Worm (Caenorhabditis elegans) whole organism, L3 larva: Measurements from ENCODE around the gene F25B3.5.

ENCODE experiments used
- R02D3.7 ChIP-seq: fragments of 150-350 bp; optimal IDR thresholded peaks from 2 replicates; lab custom pipeline; 2014; ENCODE audit warnings: missing biosample characterization, missing genetic modification characterization
- ZK546.5 ChIP-seq: sonication (generic microtip); optimal IDR thresholded peaks from 2 replicates; lab custom pipeline; 2017; ENCODE audit warnings: missing biosample characterization, missing genetic modification characterization
- ama-1 ChIP-seq: fragments of 150-350 bp; optimal IDR thresholded peaks from 2 replicates; lab custom pipeline; 2018
- ceh-28 ChIP-seq: fragments of 150-350 bp; optimal IDR thresholded peaks from 2 replicates; lab custom pipeline; 2014; ENCODE audit warnings: missing biosample characterization, missing genetic modification reagents, missing genetic modification characterization
- ceh-82 ChIP-seq: fragments of 150-350 bp; optimal IDR thresholded peaks from 2 replicates; lab custom pipeline; 2014; ENCODE audit warnings: missing biosample characterization, missing genetic modification characterization
- ceh-9 ChIP-seq: sonication (generic microtip); optimal IDR thresholded peaks from 2 replicates; lab custom pipeline; 2018; ENCODE audit warnings: missing biosample characterization, missing genetic modification characterization
- daf-12 ChIP-seq: fragments of 150-350 bp; optimal IDR thresholded peaks from 2 replicates; lab custom pipeline; 2014; ENCODE audit warnings: missing biosample characterization, missing genetic modification reagents, missing genetic modification characterization
- egl-27 ChIP-seq: sonication (generic microtip); optimal IDR thresholded peaks from 4 replicates; lab custom pipeline; 2017; ENCODE audit warnings: missing biosample characterization, missing genetic modification reagents, missing genetic modification characterization
- elt-1 ChIP-seq: fragments of 150-350 bp; optimal IDR thresholded peaks from 2 replicates; lab custom pipeline; 2014; ENCODE audit warnings: missing biosample characterization, missing genetic modification characterization
- elt-2 ChIP-seq: sonication (generic microtip); optimal IDR thresholded peaks from 2 replicates; lab custom pipeline; 2016; ENCODE audit warnings: missing genetic modification reagents, mild to moderate bottlenecking, missing genetic modification characterization, missing compliant biosample characterization
- eor-1 ChIP-seq, 2 experiments: fragments of 150-350 bp; optimal IDR thresholded peaks; 2 replicates each; lab custom pipeline; 2014 to 2018; ENCODE audit warnings: missing biosample characterization in 2 of 2, missing genetic modification characterization in 2 of 2
- fkh-10 ChIP-seq: sonication (generic microtip); optimal IDR thresholded peaks from 2 replicates; lab custom pipeline; 2017; ENCODE audit warnings: missing biosample characterization, missing genetic modification reagents, missing genetic modification characterization
- fos-1 ChIP-seq: fragments of 150-350 bp; optimal IDR thresholded peaks from 2 replicates; lab custom pipeline; 2014; ENCODE audit warnings: missing biosample characterization, missing genetic modification characterization
- lin-15B ChIP-seq: fragments of 150-350 bp; optimal IDR thresholded peaks from 2 replicates; lab custom pipeline; 2014; ENCODE audit warnings: missing biosample characterization, missing genetic modification characterization
- lsy-12 ChIP-seq: sonication (generic microtip); optimal IDR thresholded peaks from 2 replicates; lab custom pipeline; 2016; ENCODE audit warnings: mild to moderate bottlenecking, missing genetic modification characterization, missing compliant biosample characterization
- mml-1 ChIP-seq: fragments of 150-350 bp; sonication (generic microtip); optimal IDR thresholded peaks from 3 replicates; lab custom pipeline; 2014; ENCODE audit warnings: missing biosample characterization, missing genetic modification characterization
- nfya-1 ChIP-seq: sonication (generic microtip); optimal IDR thresholded peaks from 2 replicates; lab custom pipeline; 2017; ENCODE audit warnings: missing genetic modification characterization, mild to moderate bottlenecking, missing compliant biosample characterization, antibody characterized with exemption, moderate library complexity; ENCODE audit not compliant: insufficient read depth
- nhr-11 ChIP-seq: fragments of 150-350 bp; optimal IDR thresholded peaks from 2 replicates; lab custom pipeline; 2014; ENCODE audit warnings: missing biosample characterization, missing genetic modification characterization
- nhr-12 ChIP-seq: fragments of 150-350 bp; optimal IDR thresholded peaks from 2 replicates; lab custom pipeline; 2014; ENCODE audit warnings: missing biosample characterization, missing genetic modification characterization
- nhr-23 ChIP-seq: fragments of 150-350 bp; optimal IDR thresholded peaks from 2 replicates; lab custom pipeline; 2014; ENCODE audit warnings: missing biosample characterization, missing genetic modification reagents, missing genetic modification characterization
- nhr-237 ChIP-seq: fragments of 150-350 bp; optimal IDR thresholded peaks from 2 replicates; lab custom pipeline; 2014; ENCODE audit warnings: missing biosample characterization, missing genetic modification characterization
- nhr-28 ChIP-seq: fragments of 150-350 bp; optimal IDR thresholded peaks from 2 replicates; lab custom pipeline; 2014; ENCODE audit warnings: missing biosample characterization, missing genetic modification characterization
- nhr-43 ChIP-seq: sonication (generic microtip); optimal IDR thresholded peaks from 2 replicates; lab custom pipeline; 2016; ENCODE audit warnings: mild to moderate bottlenecking, missing genetic modification characterization, missing compliant biosample characterization; ENCODE audit not compliant: poor library complexity, severe bottlenecking
- nhr-67 ChIP-seq: fragments of 150-350 bp; optimal IDR thresholded peaks from 2 replicates; lab custom pipeline; 2014; ENCODE audit warnings: missing biosample characterization, missing genetic modification characterization
- nhr-76 ChIP-seq: fragments of 150-350 bp; sonication (generic microtip); optimal IDR thresholded peaks from 5 replicates; lab custom pipeline; 2014; ENCODE audit warnings: missing biosample characterization, missing genetic modification characterization
- pha-4 ChIP-seq: fragments of 150-350 bp; optimal IDR thresholded peaks from 2 replicates; lab custom pipeline; 2014; ENCODE audit warnings: missing biosample characterization, missing genetic modification reagents, missing genetic modification characterization
- pqm-1 ChIP-seq: fragments of 150-350 bp; optimal IDR thresholded peaks from 2 replicates; lab custom pipeline; 2017; ENCODE audit warnings: missing biosample characterization, missing genetic modification characterization, inconsistent platforms
- sea-2 ChIP-seq: fragments of 150-350 bp; sonication (generic microtip); optimal IDR thresholded peaks from 4 replicates; lab custom pipeline; 2014; ENCODE audit warnings: missing biosample characterization, missing genetic modification reagents, missing genetic modification characterization
- skn-1 ChIP-seq: fragments of 150-350 bp; optimal IDR thresholded peaks from 2 replicates; lab custom pipeline; 2014; ENCODE audit warnings: missing biosample characterization, missing genetic modification characterization
- snpc-4 ChIP-seq: fragments of 150-350 bp; optimal IDR thresholded peaks from 2 replicates; lab custom pipeline; 2014; ENCODE audit warnings: missing biosample characterization, missing genetic modification characterization
- unc-39 ChIP-seq: sonication (generic microtip); optimal IDR thresholded peaks from 4 replicates; lab custom pipeline; 2017; ENCODE audit warnings: missing biosample characterization, missing genetic modification characterization
- ztf-11 ChIP-seq: fragments of 150-350 bp; optimal IDR thresholded peaks from 2 replicates; lab custom pipeline; 2014; ENCODE audit warnings: missing biosample characterization, missing genetic modification characterization
- ztf-4 ChIP-seq: fragments of 150-350 bp; optimal IDR thresholded peaks from 2 replicates; lab custom pipeline; 2014; ENCODE audit warnings: missing biosample characterization, missing genetic modification characterization

Gene F25B3.5

DNA sequence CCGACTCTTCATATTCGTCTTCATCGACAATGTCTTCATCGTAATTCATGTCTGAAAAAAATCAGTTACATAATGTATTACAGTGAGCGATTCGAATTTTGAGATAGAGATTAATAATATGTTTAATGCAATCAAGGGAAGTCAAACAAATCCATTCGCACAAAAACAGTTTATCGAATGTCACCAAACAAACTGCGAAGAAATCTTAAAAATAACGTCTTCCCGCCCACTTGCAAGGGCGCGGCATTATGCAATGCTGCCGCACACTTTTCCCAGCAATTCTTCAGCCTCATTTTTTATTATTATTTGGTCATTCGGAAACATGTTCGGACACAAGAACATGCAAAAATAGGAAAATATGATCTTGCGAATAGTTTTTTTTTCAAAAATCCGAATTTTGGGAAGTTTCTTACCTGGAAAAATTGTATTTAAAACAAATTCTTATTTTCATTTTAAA, 25.9 kb downstream of the F25B3.5 start, which contains the start of gene mdf-1 (continued):
- TF ChIP-seq pqm-1 (tag; lab: Kevin White, UChicago), result peak; percentile 58

DNA sequence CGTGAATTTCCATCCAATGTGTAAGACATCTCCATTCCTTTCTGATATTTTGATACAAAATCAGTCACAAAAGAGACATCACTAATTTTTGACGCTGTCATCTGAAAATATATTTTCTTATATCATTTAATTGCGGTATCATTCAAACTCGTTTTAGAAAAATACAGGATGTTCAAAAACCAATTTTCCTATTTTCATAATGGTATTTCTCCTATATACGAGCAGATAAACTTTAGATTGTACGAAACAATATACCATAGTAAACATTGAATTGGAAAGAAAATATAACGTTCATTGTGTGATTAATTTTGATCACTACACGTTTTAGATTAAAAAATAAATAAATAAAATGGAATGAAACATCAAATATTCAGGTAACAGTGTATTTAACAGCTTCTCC, 28.6 kb downstream of the F25B3.5 start, which contains the start of gene C50F4.16:
Gene C50F4.16, minus strand, starts transcription at position 101 of the 400 bp plus-strand sequence.
- TF ChIP-seq fos-1 (tag; lab: Kevin White, UChicago) (no peak), nhr-12 (tag; lab: Kevin White, UChicago) (no peak), nhr-11 (tag; lab: Kevin White, UChicago) (no peak), nhr-23 (tag; lab: Kevin White, UChicago) (no peak), fkh-10 (GFP tag; lab: Kevin White, UChicago) (no peak), skn-1 (tag; lab: Kevin White, UChicago) (no peak), ceh-28 (no peak), nhr-67 (tag; lab: Kevin White, UChicago) (no peak), unc-39 (tag; lab: Kevin White, UChicago) (no peak), daf-12 (tag; lab: Kevin White, UChicago) (no peak), nhr-28 (tag; lab: Kevin White, UChicago) (no peak), mml-1 (tag; lab: Kevin White, UChicago) (no peak), ztf-11 (tag; lab: Kevin White, UChicago) (no peak)

DNA sequence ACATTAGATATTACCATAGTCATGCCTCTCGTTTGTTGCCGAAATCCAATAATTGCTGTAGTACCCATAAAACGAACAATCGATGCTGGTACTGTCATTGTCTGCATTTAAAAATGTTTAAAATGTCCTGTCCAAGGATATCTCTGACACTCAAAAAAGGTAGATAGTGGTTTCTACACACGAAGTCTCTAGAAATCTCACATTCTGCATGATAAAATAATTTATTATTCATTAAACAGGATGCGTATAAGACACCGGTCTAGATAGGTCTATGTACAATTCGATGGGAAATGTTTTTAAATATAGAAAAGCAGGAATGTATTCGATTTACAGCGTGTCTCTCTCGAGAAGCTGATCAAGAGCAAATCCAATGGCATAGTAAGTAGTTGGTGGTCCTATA, 30.5 kb downstream of the F25B3.5 start, which contains the start of gene C50F4.12:
Gene C50F4.12, minus strand, starts transcription at position 101 of the 400 bp plus-strand sequence.
- no peak for TF ChIP-seq fkh-10 (GFP tag; lab: Kevin White, UChicago)
- no peak for TF ChIP-seq nhr-67 (tag; lab: Kevin White, UChicago)
- TF ChIP-seq ceh-82, result no peak
- TF ChIP-seq eor-1 (tag; optimal IDR thresholded peaks at IDR 0.05; lab: Kevin White, UChicago), result no peak
- no peak for TF ChIP-seq ztf-4 (tag; lab: Kevin White, UChicago)
- TF ChIP-seq, all 47 proteins: peak for 0

DNA sequence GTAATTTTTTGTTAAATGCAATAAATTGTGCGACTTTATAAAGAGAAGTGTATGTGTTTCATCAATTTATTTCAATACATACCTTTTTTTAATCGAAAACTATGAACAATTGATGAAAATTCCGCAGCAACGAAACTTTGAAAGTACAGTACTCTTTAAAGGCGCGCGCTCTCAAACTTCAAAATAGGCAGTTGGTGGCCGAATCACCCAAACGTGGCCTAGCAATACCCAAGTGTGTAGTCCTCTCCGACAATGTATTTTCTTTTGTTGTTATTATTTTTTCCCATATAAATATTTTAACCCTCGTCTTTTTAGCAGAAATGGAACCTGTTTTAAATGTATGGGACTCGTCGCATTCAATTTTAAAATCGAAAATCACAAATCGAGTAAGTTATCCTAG, 33.6 kb downstream of the F25B3.5 start, which contains the start of gene C50F4.4:
Gene C50F4.4, plus strand, starts transcription at position 267 of the 400 bp plus-strand sequence.
- TF ChIP-seq lin-15B (peak; percentile 28), ama-1 (no peak), ceh-9 (tag; lab: Kevin White, UChicago) (no peak), nhr-237 (no peak), pha-4 (tag; lab: Kevin White, UChicago) (no peak), ceh-82 (no peak), skn-1 (tag; lab: Kevin White, UChicago) (no peak), snpc-4 (tag; lab: Kevin White, UChicago) (peak; percentile 49), ztf-11 (tag; lab: Kevin White, UChicago) (no peak), egl-27 (no peak), sea-2 (GFP tag; lab: Kevin White, UChicago) (no peak), nhr-12 (tag; lab: Kevin White, UChicago) (no peak), elt-1 (no peak), nhr-43 (peak; percentile 30), lsy-12 (no peak), elt-2 (tag; lab: Kevin White, UChicago) (peak; percentile 6), nhr-76 (no peak), nfya-1 (no peak)

DNA sequence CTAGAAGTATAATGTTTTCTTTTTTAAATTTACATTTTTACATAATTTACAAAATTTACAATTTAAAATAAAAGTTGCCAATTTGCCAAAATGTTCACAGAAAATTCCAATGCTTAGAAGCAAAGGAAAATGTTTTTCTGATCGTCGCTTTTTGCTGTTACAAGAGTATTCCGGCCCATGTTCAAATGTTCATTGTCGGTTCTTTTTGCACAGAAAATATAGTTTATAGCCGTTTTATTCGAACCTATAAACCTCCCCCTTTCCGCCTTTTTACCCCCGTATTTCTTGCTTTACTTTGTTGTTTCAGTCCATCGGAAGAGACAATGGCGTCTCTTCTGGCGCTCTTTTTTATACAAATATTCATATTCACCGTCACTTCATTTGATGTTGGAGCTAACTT, 35.5 kb downstream of the F25B3.5 start, which contains the start of gene tag-329:
Gene tag-329, plus strand, starts transcription at position 301 of the 400 bp plus-strand sequence.
- TF ChIP-seq ztf-4 (tag; lab: Kevin White, UChicago) (no peak), nhr-12 (tag; lab: Kevin White, UChicago) (no peak), nhr-237 (no peak), ceh-28 (no peak), pqm-1 (tag; lab: Kevin White, UChicago) (no peak), elt-1 (no peak), fos-1 (tag; lab: Kevin White, UChicago) (no peak), nhr-23 (tag; lab: Kevin White, UChicago) (no peak), nhr-11 (tag; lab: Kevin White, UChicago) (no peak), ZK546.5 (no peak), skn-1 (tag; lab: Kevin White, UChicago) (no peak), ceh-82 (no peak), R02D3.7 (tag; lab: Kevin White, UChicago) (no peak), nhr-67 (tag; lab: Kevin White, UChicago) (no peak)
